Worm (Caenorhabditis elegans) whole organism, L1 larva: ENCODE results near the gene Y56A3A.22.

ENCODE experiments used
- Y116A8C.19 ChIP-seq: sonication (generic microtip); optimal IDR thresholded peaks from 2 replicates; lab custom pipeline; 2016; ENCODE audit warnings: missing compliant biosample characterization, missing genetic modification characterization, borderline replicate concordance
- dpl-1 ChIP-seq, 3 experiments: fragments of 150-350 bp in 2 of 3; sonication (generic microtip) in 1 of 3; optimal IDR thresholded peaks; 2 replicates each; lab custom pipeline; 2014 to 2017; ENCODE audit warnings: missing biosample characterization in 3 of 3, missing genetic modification characterization in 3 of 3, missing genetic modification reagents in 3 of 3
- efl-1 ChIP-seq, 4 experiments: fragments of 150-350 bp; optimal IDR thresholded peaks in 3 of 4; peaks in 1 of 4; 1 replicate in 1 of 4; 2 replicates in 3 of 4; lab custom pipeline; 2014; ENCODE audit warnings: missing biosample characterization in 2 of 4, missing genetic modification characterization in 2 of 4, missing genetic modification reagents in 2 of 4
- elt-3 ChIP-seq, 6 experiments: fragments of 150-350 bp in 1 of 6; sonication (generic microtip); optimal IDR thresholded peaks; 2 replicates each; lab custom pipeline; 2017 to 2018; ENCODE audit warnings: missing biosample characterization in 6 of 6, missing genetic modification characterization in 6 of 6, inconsistent platforms in 1 of 6
- nhr-19 ChIP-seq: fragments of 200-800 bp; sonication (Bioruptor generic); conservative IDR thresholded peaks from 2 replicates; pipeline ENCODE4 v1.3.6; 2022; ENCODE audit warnings: missing genetic modification characterization, missing compliant biosample characterization
- nhr-90 ChIP-seq: sonication (generic microtip); optimal IDR thresholded peaks from 2 replicates; lab custom pipeline; 2016; ENCODE audit warnings: mild to moderate bottlenecking, missing genetic modification characterization, missing compliant biosample characterization; ENCODE audit not compliant: poor library complexity
- swsn-7 ChIP-seq: sonication (generic microtip); optimal IDR thresholded peaks from 2 replicates; lab custom pipeline; 2016; ENCODE audit warnings: missing genetic modification characterization, missing compliant biosample characterization

Y56A3A.22 gene

ce11 chrIII:11971342-11971741 lies 49.9 kb downstream of the Y56A3A.22 start, which contains the start of gene Y56A3A.28:
Gene Y56A3A.28 (minus strand): TSS chrIII:11971374.
- TF ChIP-seq nhr-90: no peak
- TF ChIP-seq dpl-1 (GFP tag; optimal IDR thresholded peaks at IDR 0.05; lab: Kevin White, UChicago): peak in 1 of 3 experiments; percentile 14
- peak in 1 of 2 experiments; percentile 20 for TF ChIP-seq efl-1 (optimal IDR thresholded peaks at IDR 0.05; lab: Kevin White, UChicago)
- peak in 1 of 2 experiments; percentile 25 for TF ChIP-seq efl-1 (GFP tag; optimal IDR thresholded peaks at IDR 0.05 in 1 of 2; lab: Kevin White, UChicago)
- no peak for TF ChIP-seq Y116A8C.19 (tag; lab: Kevin White, UChicago)
- no peak for TF ChIP-seq nhr-19 (GFP tag; lab: Robert Waterston, UW)
- TF ChIP-seq elt-3 (tag; optimal IDR thresholded peaks at IDR 0.05; lab: Kevin White, UChicago): no peak
- no peak for TF ChIP-seq swsn-7 (tag; lab: Kevin White, UChicago)
